Fruit fly (Drosophila melanogaster): Measurements from ENCODE around the gene mtm.

mtm gene

DNA sequence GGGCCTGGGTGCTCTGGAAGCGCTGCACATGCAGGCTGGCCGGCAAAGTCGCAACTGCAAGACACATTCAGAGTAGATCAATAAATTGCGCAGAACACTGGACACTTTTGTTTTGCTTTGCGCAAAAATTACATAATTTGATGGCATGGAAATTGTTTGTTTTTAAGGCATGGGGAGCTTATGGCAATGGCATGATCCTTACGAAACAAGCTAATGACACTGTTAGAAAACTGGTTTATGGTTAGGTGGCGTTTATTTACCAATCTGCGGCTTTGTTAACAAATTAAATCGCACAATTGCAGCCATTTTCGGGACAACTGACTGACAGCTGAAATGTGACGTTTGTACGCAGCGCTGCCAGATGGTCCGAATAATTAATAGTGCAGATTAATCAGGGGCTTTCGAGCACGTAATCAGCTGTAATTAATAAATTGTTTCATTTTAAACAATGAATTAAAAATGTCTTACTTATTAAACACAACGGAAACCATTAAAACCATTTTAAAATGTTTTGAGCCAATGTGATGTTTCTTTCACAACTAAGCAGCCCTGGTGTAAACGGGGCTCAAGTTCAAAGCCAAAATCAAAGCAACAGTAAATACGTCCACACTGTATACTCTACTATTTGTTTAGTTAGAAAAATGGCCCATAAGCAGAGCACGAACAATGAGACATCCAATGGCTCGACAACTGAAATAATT lies 25.7 kb upstream of the mtm start, which contains the start of the genes ND-51 and CG13994 (continued):
- TF ChIP-seq CG8281 (tag; optimal IDR thresholded peaks at IDR 0.05): peak; percentile 34
- TF ChIP-seq nau (GFP tag; optimal IDR thresholded peaks at IDR 0.05): no peak
- peak; percentile 89 for TF ChIP-seq Bteb2 (GFP tag; optimal IDR thresholded peaks at IDR 0.05)
- peak; percentile 76 for TF ChIP-seq CG10979 (tag; optimal IDR thresholded peaks at IDR 0.05)
- TF ChIP-seq CG1603 (tag; optimal IDR thresholded peaks at IDR 0.05): peak; percentile 85
- peak; percentile 80 for TF ChIP-seq CG3281 (GFP tag; optimal IDR thresholded peaks at IDR 0.05)
- peak; percentile 87 for TF ChIP-seq pnt (GFP tag; optimal IDR thresholded peaks at IDR 0.05)
- peak; percentile 82 for TF ChIP-seq CG4820 (GFP tag; optimal IDR thresholded peaks at IDR 0.05)
- TF ChIP-seq CG17568 (GFP tag; optimal IDR thresholded peaks at IDR 0.05): no peak
- TF ChIP-seq cwo (GFP tag; optimal IDR thresholded peaks at IDR 0.05): peak; percentile 70
- peak; percentile 73 for TF ChIP-seq CG7786 (GFP tag; optimal IDR thresholded peaks at IDR 0.05)
- no peak; the same call in 2 of the 3 replicates for TF ChIP-seq CG34224 (GFP tag; IDR thresholded peaks at IDR 0.05; ENCODE audit: partially characterized antibody)
- peak; percentile 87 for TF ChIP-seq NfI (GFP tag; optimal IDR thresholded peaks at IDR 0.05)
- TF ChIP-seq CG7963 (GFP tag; IDR thresholded peaks at IDR 0.05; ENCODE audit: partially characterized antibody): 0 out of 3 replicates have a peak, but pooled peaks have one; percentile 1
- peak; percentile 100 for TF ChIP-seq CG17802 (tag; optimal IDR thresholded peaks at IDR 0.05)
- TF ChIP-seq CG11560 (tag; IDR thresholded peaks at IDR 0.05): peak; percentile 59; the same call in 2 of the 3 replicates
- no peak for TF ChIP-seq CG8478 (optimal IDR thresholded peaks at IDR 0.05)
- peak; percentile 79 for TF ChIP-seq CG16863 (GFP tag; optimal IDR thresholded peaks at IDR 0.05)
- TF ChIP-seq prd (optimal IDR thresholded peaks at IDR 0.05): no peak
- TF ChIP-seq prd (GFP tag; IDR thresholded peaks at IDR 0.05): peak; percentile 86
- no peak for TF ChIP-seq CG14965 (GFP tag; optimal IDR thresholded peaks at IDR 0.05; ENCODE audit: borderline replicate concordance)
- peak; percentile 76 for TF ChIP-seq CG18262 (tag; optimal IDR thresholded peaks at IDR 0.05)
- peak; percentile 53 for TF ChIP-seq Nf-YB (GFP tag; optimal IDR thresholded peaks at IDR 0.05)
- TF ChIP-seq Mad (GFP tag; optimal IDR thresholded peaks at IDR 0.05): peak; percentile 93
- TF ChIP-seq Scr (GFP tag; IDR thresholded peaks at IDR 0.05; ENCODE audit: partially characterized antibody): peak; percentile 44; the same call in 1 of the 2 replicates
- peak; percentile 61 for TF ChIP-seq CG18619 (GFP tag; optimal IDR thresholded peaks at IDR 0.05)
- peak; percentile 79 for TF ChIP-seq CG10267 (tag; optimal IDR thresholded peaks at IDR 0.05)
- TF ChIP-seq BtbVII (GFP tag; optimal IDR thresholded peaks at IDR 0.05): peak; percentile 55
- TF ChIP-seq CG11695 (GFP tag; IDR thresholded peaks at IDR 0.05): peak; percentile 67
- no peak for TF ChIP-seq org-1 (GFP tag; optimal IDR thresholded peaks at IDR 0.05)
- peak; percentile 75 for TF ChIP-seq CG9215 (GFP tag; IDR thresholded peaks at IDR 0.05)
- TF ChIP-seq Ravus (GFP tag; IDR thresholded peaks at IDR 0.05): peak; percentile 33
- TF ChIP-seq Rfx (GFP tag; IDR thresholded peaks at IDR 0.05): peak; percentile 88
- TF ChIP-seq CG4730 (GFP tag; IDR thresholded peaks at IDR 0.05): peak; percentile 73
- TF ChIP-seq tio (GFP tag; optimal IDR thresholded peaks at IDR 0.05): no peak
- peak; percentile 71 for TF ChIP-seq luna (GFP tag; optimal IDR thresholded peaks at IDR 0.05)
- peak; percentile 48 for TF ChIP-seq MESR4 (GFP tag; optimal IDR thresholded peaks at IDR 0.05)
- TF ChIP-seq ttk (GFP tag; IDR thresholded peaks at IDR 0.05): peak; percentile 78
- no peak for TF ChIP-seq abd-A (tag; optimal IDR thresholded peaks at IDR 0.05)
- peak; percentile 83 for TF ChIP-seq CG9797 (GFP tag; optimal IDR thresholded peaks at IDR 0.05)
- TF ChIP-seq Stat92E (GFP tag; optimal IDR thresholded peaks at IDR 0.05): peak in 1 of 3 experiments; percentile 34
- TF ChIP-seq Tbp (GFP tag; optimal IDR thresholded peaks at IDR 0.05): no peak
- peak; percentile 63; the same call in 1 of the 2 replicates for TF ChIP-seq bowl (GFP tag; IDR thresholded peaks at IDR 0.05)
- TF ChIP-seq crc (GFP tag; optimal IDR thresholded peaks at IDR 0.05): peak; percentile 71
- TF ChIP-seq gcm2 (GFP tag; optimal IDR thresholded peaks at IDR 0.05): peak; percentile 2
- no peak for TF ChIP-seq CG31365 (tag; optimal IDR thresholded peaks at IDR 0.05)
- peak; percentile 41 for TF ChIP-seq gcm (GFP tag; optimal IDR thresholded peaks at IDR 0.05)
- peak; percentile 78 for TF ChIP-seq CG4328 (GFP tag; optimal IDR thresholded peaks at IDR 0.05)
- no peak for TF ChIP-seq lbe (GFP tag; optimal IDR thresholded peaks at IDR 0.05)

All from whole organism, embryonic.